Fruit fly (Drosophila melanogaster) Kc167 (cell line): ENCODE data around the gene cutlet.

Source experiments
- Sin3A ChIP-seq: fragments of >200 bp; optimal IDR thresholded peaks from 2 replicates; lab custom pipeline; 2018; ENCODE audit warnings: missing external identifiers
- h ChIP-seq: fragments of >200 bp; optimal IDR thresholded peaks from 3 replicates; lab custom pipeline; 2018; ENCODE audit warnings: missing external identifiers
- insv ChIP-seq: fragments of >200 bp; optimal IDR thresholded peaks from 3 replicates; lab custom pipeline; 2018; ENCODE audit warnings: missing external identifiers
- psq ChIP-seq: fragments of >200 bp; optimal IDR thresholded peaks from 2 replicates; lab custom pipeline; 2017; ENCODE audit warnings: missing external identifiers

DNA sequence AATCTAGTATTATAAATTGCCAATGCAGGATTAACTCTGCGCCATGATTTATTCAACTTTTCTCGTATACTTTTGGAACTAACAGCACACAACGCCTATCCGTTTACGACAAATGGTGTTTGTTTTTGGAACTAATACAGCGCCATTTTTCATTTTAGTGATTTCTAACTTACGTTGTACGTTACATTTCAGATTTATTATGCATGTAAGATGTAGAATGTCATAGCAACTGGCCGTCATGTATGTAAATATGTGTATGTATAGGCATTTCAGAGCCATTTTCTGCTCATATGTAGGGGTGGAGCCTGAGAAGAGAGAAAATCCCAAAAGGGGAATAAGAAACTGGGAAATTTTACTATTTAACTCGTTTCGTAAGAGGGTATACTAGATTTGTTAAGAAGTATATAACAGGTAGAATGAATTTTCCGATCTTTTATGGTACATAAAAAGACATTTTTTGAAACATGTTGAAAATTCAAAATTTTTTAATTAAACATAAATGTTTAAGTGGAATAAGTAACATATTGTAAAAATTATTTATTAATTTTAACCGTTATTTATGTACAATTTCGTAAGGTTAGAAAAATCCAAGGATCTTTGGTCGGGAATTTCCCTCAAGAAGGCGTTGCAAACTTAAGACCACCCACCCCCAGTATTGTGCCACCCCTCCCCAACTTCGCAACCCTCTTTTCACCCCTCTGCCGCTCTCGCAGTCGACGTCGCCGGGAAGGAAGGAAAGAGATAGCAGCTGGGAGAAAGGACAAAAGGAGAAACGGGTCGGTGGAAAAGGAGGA lies 54.0 kb downstream of the cutlet start:
- TF ChIP-seq h (no peak), psq (no peak), Sin3A (lab: Kevin White, UChicago) (no peak), insv (lab: Kevin White, UChicago) (no peak)
